Fruit fly (Drosophila melanogaster) whole organism, pupa: Measurements from ENCODE around the gene CG43090.

ENCODE experiments used
- CG10348 ChIP-seq: fragments of 200-800 bp; sonication (Bioruptor generic); IDR thresholded peaks from 2 replicates; pipeline ENCODE4 v1.3.6; 2022; ENCODE audit warnings: missing biosample characterization, missing genetic modification characterization
- CG14655 ChIP-seq: fragments of 200-800 bp; sonication (Bioruptor generic); optimal IDR thresholded peaks from 3 replicates; lab custom pipeline; 2017; ENCODE audit warnings: mild to moderate bottlenecking, missing biosample characterization, missing genetic modification reagents, missing genetic modification characterization
- CG15710 ChIP-seq: fragments of 200-800 bp; sonication (Bioruptor generic); optimal IDR thresholded peaks from 2 replicates; lab custom pipeline; 2018; ENCODE audit warnings: missing biosample characterization, mild to moderate bottlenecking, missing genetic modification characterization, moderate library complexity
- CG8159 ChIP-seq: fragments of 200-800 bp; sonication (Bioruptor generic); optimal IDR thresholded peaks from 3 replicates; lab custom pipeline; 2018; ENCODE audit warnings: missing biosample characterization, mild to moderate bottlenecking, missing genetic modification characterization, moderate library complexity
- CG8301 ChIP-seq: fragments of 200-800 bp; sonication (Bioruptor generic); optimal IDR thresholded peaks from 2 replicates; lab custom pipeline; 2018; ENCODE audit warnings: missing biosample characterization, mild to moderate bottlenecking, missing genetic modification characterization
- CG9948 ChIP-seq: fragments of 200-800 bp; sonication (Bioruptor generic); optimal IDR thresholded peaks from 2 replicates; lab custom pipeline; 2018; ENCODE audit warnings: missing biosample characterization, mild to moderate bottlenecking, missing genetic modification characterization, moderate library complexity
- Ets98B ChIP-seq: fragments of 200-800 bp; sonication (Bioruptor generic); IDR thresholded peaks from 2 replicates; pipeline ENCODE4 v1.3.6; 2022; ENCODE audit warnings: missing biosample characterization, missing genetic modification characterization
- Pif1A ChIP-seq: fragments of 200-800 bp; sonication (Bioruptor generic); optimal IDR thresholded peaks from 3 replicates; lab custom pipeline; 2016; ENCODE audit warnings: missing biosample characterization, missing genetic modification characterization
- Pif1B ChIP-seq: fragments of 200-800 bp; sonication (Bioruptor generic); optimal IDR thresholded peaks from 3 replicates; lab custom pipeline; 2016; ENCODE audit warnings: missing biosample characterization, missing genetic modification characterization
- Snoo ChIP-seq: fragments of 200-800 bp; sonication (Bioruptor generic); optimal IDR thresholded peaks from 3 replicates; lab custom pipeline; 2017; ENCODE audit warnings: missing biosample characterization, mild to moderate bottlenecking, missing genetic modification characterization, inconsistent platforms
- fd96Ca ChIP-seq: fragments of 200-800 bp; sonication (Bioruptor generic); IDR thresholded peaks from 3 replicates; pipeline ENCODE4 v1.3.6; 2022; ENCODE audit warnings: missing biosample characterization, missing genetic modification characterization
- gl ChIP-seq: fragments of 200-800 bp; sonication (Bioruptor generic); optimal IDR thresholded peaks from 2 replicates; lab custom pipeline; 2018; ENCODE audit warnings: missing biosample characterization, mild to moderate bottlenecking, missing genetic modification characterization

- TF ChIP-seq CG8159 (tag; lab: Kevin White, UChicago) (no peak), CG15710 (tag; lab: Kevin White, UChicago) (no peak), Snoo (tag; lab: Kevin White, UChicago) (no peak), Pif1A (GFP tag; lab: Kevin White, UChicago) (no peak), Ets98B (GFP tag; lab: Robert Waterston, UW) (no peak), CG10348 (GFP tag; lab: Robert Waterston, UW) (no peak), CG8301 (tag; lab: Kevin White, UChicago) (no peak), CG14655 (GFP tag; lab: Kevin White, UChicago) (no peak), CG9948 (tag; lab: Kevin White, UChicago) (no peak), fd96Ca (GFP tag; lab: Robert Waterston, UW) (no peak), Pif1B (GFP tag; lab: Kevin White, UChicago) (no peak), gl (no peak)
These were observed 25.9 kb upstream of the CG43090 start, which contains the start of gene dtn for dm6 chrX:6225472-6226049.
